Worm (Caenorhabditis elegans) whole organism, L4 larva: Measurements from ENCODE around the gene Y38H6C.25.

Experiments
- F37D6.2 ChIP-seq: sonication (generic microtip); optimal IDR thresholded peaks from 2 replicates; lab custom pipeline; 2016; ENCODE audit warnings: mild to moderate bottlenecking, missing genetic modification characterization, missing compliant biosample characterization
- F44E2.7 ChIP-seq: fragments of 200-800 bp; sonication (Bioruptor generic); IDR thresholded peaks from 2 replicates; pipeline ENCODE4 v2.1.2; 2022; ENCODE audit warnings: missing genetic modification characterization, missing compliant biosample characterization
- F49E8.2 ChIP-seq: sonication (generic microtip); optimal IDR thresholded peaks from 2 replicates; lab custom pipeline; 2016; ENCODE audit warnings: missing compliant biosample characterization, mild to moderate bottlenecking, missing genetic modification characterization, borderline replicate concordance
- T26A8.4 ChIP-seq: fragments of 200-800 bp; sonication (Bioruptor generic); IDR thresholded peaks from 2 replicates; pipeline ENCODE4 v1.3.6; 2022; ENCODE audit warnings: missing genetic modification characterization, missing compliant biosample characterization
- Y105C5A.15 ChIP-seq: fragments of 200-800 bp; sonication (Bioruptor generic); IDR thresholded peaks from 2 replicates; pipeline ENCODE4 v1.3.6; 2022; ENCODE audit warnings: missing genetic modification characterization, missing compliant biosample characterization
- Y5F2A.4 ChIP-seq: fragments of 200-800 bp; sonication (Bioruptor generic); optimal IDR thresholded peaks from 2 replicates; lab custom pipeline; 2018; ENCODE audit warnings: mild to moderate bottlenecking, missing genetic modification characterization, missing compliant biosample characterization
- aha-1 ChIP-seq: fragments of 150-350 bp; peaks from one replicate; lab custom pipeline; 2014; ENCODE audit warnings: missing biosample characterization, missing genetic modification characterization
- ceh-20 ChIP-seq: fragments of 200-800 bp; sonication (Bioruptor generic); IDR thresholded peaks from 2 replicates; pipeline ENCODE4 v1.3.6; 2022; ENCODE audit warnings: missing genetic modification reagents, missing genetic modification characterization, missing compliant biosample characterization
- ceh-28 ChIP-seq: fragments of 150-350 bp; optimal IDR thresholded peaks from 2 replicates; lab custom pipeline; 2014; ENCODE audit warnings: missing biosample characterization, missing genetic modification reagents, missing genetic modification characterization
- cey-2 ChIP-seq: sonication (generic microtip); optimal IDR thresholded peaks from 3 replicates; lab custom pipeline; 2017; ENCODE audit warnings: missing genetic modification characterization, mild to moderate bottlenecking, missing compliant biosample characterization, antibody characterized with exemption, borderline replicate concordance; ENCODE audit not compliant: insufficient read depth
- daf-8 ChIP-seq: fragments of 200-800 bp; sonication (Bioruptor generic); IDR thresholded peaks from 2 replicates; pipeline ENCODE4 v1.3.6; 2022; ENCODE audit warnings: missing genetic modification characterization, missing compliant biosample characterization
- dpl-1 ChIP-seq: fragments of 150-350 bp; optimal IDR thresholded peaks from 2 replicates; lab custom pipeline; 2014; ENCODE audit warnings: missing biosample characterization, missing genetic modification reagents, missing genetic modification characterization
- duxl-1 ChIP-seq: sonication (generic microtip); optimal IDR thresholded peaks from 2 replicates; lab custom pipeline; 2016; ENCODE audit warnings: mild to moderate bottlenecking, missing genetic modification characterization, moderate library complexity, missing compliant biosample characterization; ENCODE audit not compliant: poor library complexity
- jun-1 ChIP-seq: fragments of 150-350 bp; optimal IDR thresholded peaks from 2 replicates; lab custom pipeline; 2014; ENCODE audit warnings: missing biosample characterization, missing genetic modification reagents, missing genetic modification characterization
- lim-7 ChIP-seq: fragments of 200-800 bp; sonication (Bioruptor generic); IDR thresholded peaks from 2 replicates; pipeline ENCODE4 v1.3.6; 2022; ENCODE audit warnings: missing genetic modification characterization, missing compliant biosample characterization
- lin-1 ChIP-seq: fragments of 200-800 bp; sonication (Bioruptor generic); IDR thresholded peaks from 2 replicates; pipeline ENCODE4 v1.3.6; 2022; ENCODE audit warnings: missing genetic modification reagents, missing genetic modification characterization, missing compliant biosample characterization
- lin-38 ChIP-seq: fragments of 200-800 bp; sonication (Bioruptor generic); IDR thresholded peaks from 2 replicates; pipeline ENCODE4 v1.3.6; 2022; ENCODE audit warnings: missing genetic modification reagents, missing genetic modification characterization, missing compliant biosample characterization
- lsy-2 ChIP-seq, 2 experiments: fragments of 150-350 bp in 1 of 2; sonication (generic microtip) in 1 of 2; optimal IDR thresholded peaks; 2 replicates each; lab custom pipeline; 2014 to 2017; ENCODE audit warnings: missing biosample characterization in 2 of 2, missing genetic modification characterization in 2 of 2
- mdt-29 ChIP-seq: fragments of 200-800 bp; sonication (Bioruptor generic); IDR thresholded peaks from 2 replicates; pipeline ENCODE4 v1.3.6; 2022; ENCODE audit warnings: missing genetic modification reagents, missing genetic modification characterization, missing compliant biosample characterization
- nhr-102 ChIP-seq: sonication (generic microtip); optimal IDR thresholded peaks from 2 replicates; lab custom pipeline; 2016; ENCODE audit warnings: mild to moderate bottlenecking, missing genetic modification characterization, moderate library complexity, missing compliant biosample characterization
- nhr-11 ChIP-seq: fragments of 150-350 bp; optimal IDR thresholded peaks from 2 replicates; lab custom pipeline; 2014; ENCODE audit warnings: missing biosample characterization, missing genetic modification characterization
- nhr-25 ChIP-seq: sonication (generic microtip); optimal IDR thresholded peaks from 2 replicates; lab custom pipeline; 2017; ENCODE audit warnings: missing genetic modification characterization, mild to moderate bottlenecking, missing compliant biosample characterization, antibody characterized with exemption, moderate library complexity, borderline replicate concordance; ENCODE audit not compliant: insufficient read depth
- pha-4 ChIP-seq, 2 experiments: fragments of 150-350 bp in 1 of 2; fragments of 200-800 bp in 1 of 2; sonication (Bioruptor generic) in 1 of 2; IDR thresholded peaks in 1 of 2; optimal IDR thresholded peaks in 1 of 2; 2 replicates each; pipeline versions ENCODE4 v1.3.6 to Lab custom; 2014 to 2022; ENCODE audit warnings: missing genetic modification characterization in 2 of 2, missing genetic modification reagents in 2 of 2, missing biosample characterization in 1 of 2, missing compliant biosample characterization in 1 of 2
- spr-3 ChIP-seq: fragments of 200-800 bp; sonication (Bioruptor generic); optimal IDR thresholded peaks from 2 replicates; lab custom pipeline; 2018; ENCODE audit warnings: mild to moderate bottlenecking, missing genetic modification characterization, missing compliant biosample characterization
- tag-97 ChIP-seq: fragments of 200-800 bp; sonication (Bioruptor generic); IDR thresholded peaks from 2 replicates; pipeline ENCODE4 v1.3.6; 2022; ENCODE audit warnings: missing genetic modification characterization, missing compliant biosample characterization
- unc-130 ChIP-seq: sonication (generic microtip); optimal IDR thresholded peaks from 2 replicates; lab custom pipeline; 2016; ENCODE audit warnings: missing genetic modification reagents, missing genetic modification characterization, missing compliant biosample characterization
- zfp-2 ChIP-seq: sonication (generic microtip); optimal IDR thresholded peaks from 2 replicates; lab custom pipeline; 2016; ENCODE audit warnings: mild to moderate bottlenecking, missing genetic modification characterization, missing compliant biosample characterization

Y38H6C.25 gene

ce11 chrV:20518927-20519326 lies at the start of gene Y38H6C.25:
Gene Y38H6C.25 (plus strand): TSS chrV:20519227.
- 0 out of 2 replicates have a peak, but pooled peaks have one; percentile 32 for TF ChIP-seq F44E2.7 (GFP tag; lab: Robert Waterston, UW)
- no peak for TF ChIP-seq Y105C5A.15

- no peak for TF ChIP-seq ceh-20
- TF ChIP-seq tag-97, result no peak
- TF ChIP-seq dpl-1, result no peak
- TF ChIP-seq pha-4 (GFP tag; IDR thresholded peaks at IDR 0.05; lab: Robert Waterston, UW), result no peak
- TF ChIP-seq pha-4 (tag; optimal IDR thresholded peaks at IDR 0.05; lab: Kevin White, UChicago), result no peak
- TF ChIP-seq zfp-2 (tag; lab: Kevin White, UChicago), result no peak
These were observed 48.6 kb upstream of the Y38H6C.25 start, which contains the start of gene B0250.8 for ce11 chrV:20470385-20470784. Gene B0250.8 (minus strand): TSS chrV:20470485.

- no peak for TF ChIP-seq duxl-1 (tag; lab: Kevin White, UChicago)
- TF ChIP-seq aha-1 (tag; lab: Kevin White, UChicago), result peak; percentile 92
- 0 out of 2 replicates have a peak, but pooled peaks have one; percentile 43 for TF ChIP-seq F44E2.7 (GFP tag; lab: Robert Waterston, UW)
These were observed 44.0 kb upstream of the Y38H6C.25 start for ce11 chrV:20475029-20475428.

- TF ChIP-seq mdt-29 (GFP tag; lab: Robert Waterston, UW), result no peak
- no peak for TF ChIP-seq nhr-102 (tag; lab: Kevin White, UChicago)
- no peak for TF ChIP-seq F37D6.2
- TF ChIP-seq spr-3 (GFP tag; lab: Kevin White, UChicago), result no peak
- TF ChIP-seq jun-1 (tag; lab: Kevin White, UChicago), result no peak
- TF ChIP-seq daf-8 (GFP tag; lab: Robert Waterston, UW), result no peak
- TF ChIP-seq nhr-11 (tag; lab: Kevin White, UChicago), result no peak
- no peak for TF ChIP-seq Y105C5A.15
- TF ChIP-seq ceh-28 (tag; lab: Kevin White, UChicago), result no peak
- TF ChIP-seq, all 104 proteins: peak for 0
These were observed 43.2 kb upstream of the Y38H6C.25 start, which contains the start of gene B0250.7 for ce11 chrV:20475830-20476229. Gene B0250.7 (minus strand): TSS chrV:20476061.

- TF ChIP-seq unc-130 (GFP tag; lab: Kevin White, UChicago) (peak; percentile 15), T26A8.4 (no peak), lin-1 (GFP tag; lab: Robert Waterston, UW) (no peak)
These were observed 42.5 kb upstream of the Y38H6C.25 start for ce11 chrV:20476514-20476913.

ce11 chrV:20476981-20477380 lies 42.0 kb upstream of the Y38H6C.25 start:
- TF ChIP-seq nhr-25 (tag; lab: Kevin White, UChicago) (no peak), lin-38 (no peak), cey-2 (tag; lab: Kevin White, UChicago) (no peak), F49E8.2 (tag; lab: Kevin White, UChicago) (no peak), lim-7 (GFP tag; lab: Robert Waterston, UW) (no peak), lsy-2 (tag; optimal IDR thresholded peaks at IDR 0.05; lab: Kevin White, UChicago) (peak in 1 of 2 experiments; percentile 50), Y5F2A.4 (GFP tag; lab: Kevin White, UChicago) (no peak)
- TF ChIP-seq, all 104 proteins: peak for 1
